Worm (Caenorhabditis elegans) whole organism, young adult: ENCODE measurements around the gene str-123.

ENCODE experiments used
- dpl-1 ChIP-seq: fragments of 150-350 bp; optimal IDR thresholded peaks from 2 replicates; lab custom pipeline; 2014; ENCODE audit warnings: missing biosample characterization, missing genetic modification reagents, missing genetic modification characterization
- pbrm-1 ChIP-seq: fragments of 200-800 bp; sonication (Bioruptor generic); IDR thresholded peaks from 2 replicates; pipeline ENCODE4 v1.3.6; 2022; ENCODE audit warnings: missing genetic modification reagents, missing genetic modification characterization, missing compliant biosample characterization

DNA sequence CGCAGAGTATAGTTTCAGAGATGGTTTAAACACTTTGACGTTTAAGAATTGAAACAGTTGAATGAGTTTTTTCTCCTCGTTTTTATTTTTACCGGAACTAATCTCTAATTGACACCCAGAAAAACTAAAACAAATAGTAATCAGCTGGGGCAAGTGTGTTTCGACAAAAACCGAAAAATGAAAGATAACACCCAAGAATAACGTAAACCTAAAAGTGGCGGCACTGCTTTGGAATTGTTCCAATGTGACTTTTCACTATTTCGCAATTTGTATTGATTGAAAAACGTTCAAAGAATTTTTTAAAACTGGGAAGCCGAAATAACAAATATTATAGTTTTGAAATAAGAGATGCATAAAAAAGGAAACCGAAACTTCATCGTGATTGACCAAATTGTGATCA, 28.6 kb downstream of the str-123 start:
- TF ChIP-seq pbrm-1 (GFP tag; lab: Robert Waterston, UW) (no peak), dpl-1 (GFP tag; lab: Kevin White, UChicago) (no peak)
